Fruit fly (Drosophila melanogaster) whole organism, adult: ENCODE measurements around the gene CG32091.
A peak's percentile ranks its signal among the peaks of the same experiment; 100 is the strongest.

ENCODE experiments used
- CG11617 ChIP-seq: fragments of 200-800 bp; sonication (Bioruptor generic); optimal IDR thresholded peaks from 2 replicates; lab custom pipeline; 2017; ENCODE audit warnings: mild to moderate bottlenecking, missing biosample characterization, missing genetic modification reagents, missing genetic modification characterization
- CG12768 ChIP-seq: fragments of 200-800 bp; sonication (Bioruptor generic); optimal IDR thresholded peaks from 2 replicates; lab custom pipeline; 2017; ENCODE audit warnings: missing biosample characterization, missing genetic modification characterization, mild to moderate bottlenecking, moderate library complexity, missing genetic modification reagents
- CG1620 ChIP-seq: fragments of 200-800 bp; sonication (Bioruptor generic); optimal IDR thresholded peaks from 2 replicates; lab custom pipeline; 2016; ENCODE audit warnings: missing biosample characterization, missing genetic modification characterization
- CG33017 ChIP-seq: fragments of 200-800 bp; sonication (Bioruptor generic); optimal IDR thresholded peaks from 2 replicates; lab custom pipeline; 2018; ENCODE audit warnings: missing biosample characterization, mild to moderate bottlenecking, missing genetic modification characterization, moderate library complexity
- CG5204 ChIP-seq: fragments of 200-800 bp; sonication (Bioruptor generic); optimal IDR thresholded peaks from 2 replicates; lab custom pipeline; 2016; ENCODE audit warnings: missing biosample characterization, missing genetic modification characterization
- CG7045 ChIP-seq: fragments of 200-800 bp; sonication (Bioruptor generic); optimal IDR thresholded peaks from 2 replicates; lab custom pipeline; 2017; ENCODE audit warnings: missing biosample characterization, mild to moderate bottlenecking, missing genetic modification characterization
- CG7101 ChIP-seq: fragments of 200-800 bp; sonication (Bioruptor generic); optimal IDR thresholded peaks from 2 replicates; lab custom pipeline; 2018; ENCODE audit warnings: missing biosample characterization, mild to moderate bottlenecking, missing genetic modification characterization, moderate library complexity
- Clk ChIP-seq: fragments of 200-800 bp; sonication (Bioruptor generic); optimal IDR thresholded peaks from 2 replicates; lab custom pipeline; 2017; ENCODE audit warnings: missing biosample characterization, missing genetic modification characterization
- Crg-1 ChIP-seq: fragments of 200-800 bp; sonication (Bioruptor generic); optimal IDR thresholded peaks from 2 replicates; lab custom pipeline; 2016; ENCODE audit warnings: missing biosample characterization, missing genetic modification characterization
- Mnt ChIP-seq: fragments of 200-800 bp; sonication (Bioruptor generic); optimal IDR thresholded peaks from 2 replicates; lab custom pipeline; 2016; ENCODE audit warnings: missing biosample characterization, mild to moderate bottlenecking, missing genetic modification characterization
- bab1 ChIP-seq: fragments of 200-800 bp; sonication (Bioruptor generic); optimal IDR thresholded peaks from 3 replicates; lab custom pipeline; 2019; ENCODE audit warnings: missing biosample characterization, mild to moderate bottlenecking, missing genetic modification characterization, moderate library complexity
- cic ChIP-seq: fragments of 200-800 bp; sonication (Bioruptor generic); optimal IDR thresholded peaks from 2 replicates; lab custom pipeline; 2017; ENCODE audit warnings: missing biosample characterization, mild to moderate bottlenecking, missing genetic modification characterization, moderate library complexity
- cnc ChIP-seq, 2 experiments: fragments of >200 bp; optimal IDR thresholded peaks; 2 replicates each; lab custom pipeline; 2017
- kay ChIP-seq: fragments of 200-800 bp; sonication (Bioruptor generic); peaks from one replicate; lab custom pipeline; 2016; ENCODE audit warnings: missing biosample characterization, missing genetic modification characterization, borderline replicate concordance
- ovo ChIP-seq: fragments of 200-800 bp; sonication (Bioruptor generic); optimal IDR thresholded peaks from 2 replicates; lab custom pipeline; 2016; ENCODE audit warnings: missing biosample characterization, missing genetic modification characterization
- pad ChIP-seq: fragments of 200-800 bp; sonication (Bioruptor generic); optimal IDR thresholded peaks from 3 replicates; lab custom pipeline; 2017; ENCODE audit warnings: missing biosample characterization, missing genetic modification characterization, mild to moderate bottlenecking, moderate library complexity, missing genetic modification reagents
- tj ChIP-seq: fragments of 200-800 bp; sonication (Bioruptor generic); optimal IDR thresholded peaks from 3 replicates; lab custom pipeline; 2017; ENCODE audit warnings: missing biosample characterization, mild to moderate bottlenecking, missing genetic modification characterization, moderate library complexity
- toe ChIP-seq: fragments of 200-800 bp; sonication (Bioruptor generic); optimal IDR thresholded peaks from 2 replicates; lab custom pipeline; 2016; ENCODE audit warnings: missing biosample characterization, missing genetic modification characterization

The CG32091 gene

DNA sequence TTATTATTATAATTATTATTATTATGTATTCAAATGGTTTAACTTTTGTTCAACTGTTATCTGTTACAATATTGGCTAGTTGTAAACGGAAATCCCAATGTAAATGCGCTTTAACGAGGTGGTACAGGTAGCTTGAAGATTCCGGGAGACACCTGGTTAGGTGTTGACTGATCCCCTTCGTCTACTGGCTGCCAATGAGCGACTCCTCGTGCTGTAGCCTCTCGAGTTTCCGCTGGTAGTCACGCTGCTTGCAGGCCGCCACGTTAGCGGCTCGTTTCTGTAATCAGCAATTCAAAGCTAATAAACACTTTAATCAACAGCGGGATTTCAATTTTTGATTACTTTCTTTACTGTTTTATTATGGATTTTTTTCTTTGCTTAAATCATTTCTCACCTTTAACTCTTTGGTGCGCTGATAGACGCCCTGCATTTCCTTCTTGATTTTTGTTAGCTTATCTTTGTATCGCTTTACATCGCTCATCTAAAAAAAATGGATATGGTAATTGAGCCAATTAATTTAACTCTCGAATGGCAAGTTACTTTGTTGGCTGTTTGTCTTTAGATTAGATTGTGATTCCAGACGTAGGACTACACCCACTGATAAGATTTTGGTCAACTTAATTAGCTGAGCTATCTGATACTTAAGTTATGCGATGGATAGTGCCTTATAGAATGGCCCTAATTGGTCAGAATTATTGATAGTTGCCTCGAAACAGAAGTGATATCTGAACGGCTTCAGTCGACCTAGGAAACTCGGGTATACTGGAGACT lies 58.8 kb downstream of the CG32091 start:
- no peak for TF ChIP-seq CG5204 (GFP tag; lab: Kevin White, UChicago)
- no peak for TF ChIP-seq kay (GFP tag; lab: Kevin White, UChicago)
- TF ChIP-seq CG7101 (tag; lab: Kevin White, UChicago): peak; percentile 73
- no peak for TF ChIP-seq pad (GFP tag; lab: Kevin White, UChicago)
- TF ChIP-seq cic (GFP tag; lab: Kevin White, UChicago): peak; percentile 92
- TF ChIP-seq CG12768: no peak
- TF ChIP-seq Crg-1 (GFP tag; lab: Kevin White, UChicago): peak; percentile 24
- no peak for TF ChIP-seq bab1
- peak; percentile 70 for TF ChIP-seq CG11617 (GFP tag; lab: Kevin White, UChicago)
- no peak for TF ChIP-seq CG1620 (GFP tag; lab: Kevin White, UChicago)
- TF ChIP-seq CG33017 (tag; lab: Kevin White, UChicago): peak; percentile 56
- TF ChIP-seq CG7045 (GFP tag; lab: Kevin White, UChicago): peak; percentile 3
- no peak for TF ChIP-seq Clk (GFP tag; lab: Kevin White, UChicago)
- TF ChIP-seq toe (GFP tag; lab: Kevin White, UChicago): no peak
- TF ChIP-seq cnc (optimal IDR thresholded peaks at IDR 0.05; lab: Kevin White, UChicago): no peak
- TF ChIP-seq ovo: peak; percentile 51
- peak; percentile 74 for TF ChIP-seq Mnt
- TF ChIP-seq tj (GFP tag; lab: Kevin White, UChicago): no peak

DNA sequence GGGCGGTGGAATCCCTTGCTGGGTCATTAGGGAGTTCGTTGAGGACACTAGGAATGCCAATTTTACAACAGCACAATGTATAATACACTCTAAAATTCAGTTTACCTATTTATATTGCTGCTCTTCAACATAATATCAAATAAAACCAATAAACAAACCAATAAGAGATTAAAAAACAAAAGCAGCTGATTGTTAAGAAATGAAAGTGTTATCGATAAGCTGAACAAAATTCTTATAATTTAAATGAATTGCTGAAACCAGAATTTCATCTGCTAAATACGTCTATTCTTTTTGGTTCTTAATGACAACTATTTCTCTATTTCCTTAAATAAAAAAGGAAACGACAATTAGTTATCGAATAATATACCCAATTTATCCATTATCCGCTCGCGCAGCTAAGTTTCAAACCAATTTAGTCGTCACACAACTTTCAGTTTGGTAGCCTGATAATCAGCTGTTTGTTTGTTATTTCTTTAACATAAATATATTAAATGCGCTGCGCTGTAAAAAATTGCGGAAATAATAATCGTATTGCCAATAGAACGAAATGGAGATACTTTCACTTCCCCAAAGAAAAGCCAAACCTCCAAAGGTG lies 60.1 kb downstream of the CG32091 start, which contains the start of the genes Pldn and CG14135:
TSS of gene Pldn (minus strand) at position 197 of the 595 bp plus-strand sequence.
TSS of gene CG14135 (plus strand) at position 369 of the 595 bp plus-strand sequence.
- TF ChIP-seq kay (GFP tag; lab: Kevin White, UChicago) (peak; percentile 90), cic (GFP tag; lab: Kevin White, UChicago) (no peak), bab1 (peak; percentile 2)
